Worm (Caenorhabditis elegans): Measurements from ENCODE around the gene F42G8.8.
"Not testable (repeated sequence)": the region's sequence is repeated elsewhere in the genome, so short reads cannot be mapped to it uniquely, and the experiment has no call there.

F42G8.8 gene

DNA sequence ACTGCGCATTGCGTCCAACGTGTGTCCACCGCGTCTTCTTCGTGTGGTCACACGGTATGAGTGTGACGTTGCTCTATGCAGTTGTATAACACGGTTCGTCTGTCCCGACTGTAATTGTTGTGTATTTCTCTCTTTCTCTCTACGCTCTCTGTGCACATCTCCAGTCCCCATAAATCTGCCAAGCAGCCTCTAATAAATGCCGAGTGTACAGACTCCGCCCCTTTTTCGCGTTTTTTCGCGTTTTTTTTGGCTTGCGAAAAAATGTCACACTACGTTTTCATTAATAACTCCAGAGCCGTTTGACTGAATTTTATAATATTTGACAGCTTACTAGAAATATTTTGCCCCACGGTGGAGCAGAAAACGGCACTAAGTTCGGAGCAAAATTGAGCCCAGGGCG is 3.5 kb downstream of the F42G8.8 start, which contains the start of gene erp-44.3:
erp-44.3 (plus strand) TSS at position 301 of the 400 bp plus-strand sequence.
- not testable (repeated sequence) for TF ChIP-seq egl-5 (tag; optimal IDR thresholded peaks at IDR 0.05); nhr-43 (tag; optimal IDR thresholded peaks at IDR 0.05; ENCODE audit: poor library complexity, severe bottlenecking); elt-2 (tag; optimal IDR thresholded peaks at IDR 0.05)

DNA sequence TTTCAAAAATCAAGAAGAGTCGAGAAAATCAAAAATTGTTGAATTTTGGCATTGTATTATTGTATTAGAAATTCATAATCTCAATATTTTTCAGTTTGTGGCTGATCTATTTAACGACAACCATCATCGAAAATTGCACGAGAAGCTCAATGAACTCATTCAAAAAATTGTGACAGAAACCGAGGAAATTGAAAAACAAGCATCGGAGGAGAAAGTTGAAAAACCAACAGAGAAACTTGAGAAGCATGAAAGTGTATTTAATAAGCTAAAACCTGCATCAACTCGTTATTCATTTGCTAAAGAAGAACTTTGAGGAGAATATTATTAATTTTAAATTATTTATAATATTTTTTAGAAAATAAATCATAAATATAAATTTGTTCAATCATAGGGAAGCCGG is 8.0 kb downstream of the F42G8.8 start, which contains the start of gene ceph-41:
ceph-41 (plus strand) TSS at position 301 of the 400 bp plus-strand sequence.
- TF ChIP-seq nhr-12 (tag; optimal IDR thresholded peaks at IDR 0.05) = no peak
- no peak for TF ChIP-seq nfya-1 (tag; optimal IDR thresholded peaks at IDR 0.05; ENCODE audit: insufficient read depth)
- TF ChIP-seq ceh-16 (tag; optimal IDR thresholded peaks at IDR 0.05) = no peak
- TF ChIP-seq nhr-28 (tag; optimal IDR thresholded peaks at IDR 0.05) = no peak
- no peak for TF ChIP-seq eor-1 (tag; optimal IDR thresholded peaks at IDR 0.05)
- TF ChIP-seq aly-2 (tag; optimal IDR thresholded peaks at IDR 0.05) = no peak
- no peak for TF ChIP-seq skn-1 (tag; optimal IDR thresholded peaks at IDR 0.05)
- no peak for TF ChIP-seq nhr-23 (tag; optimal IDR thresholded peaks at IDR 0.05)
- no peak for TF ChIP-seq lin-39 (tag; optimal IDR thresholded peaks at IDR 0.05)
- no peak for TF ChIP-seq mdl-1 (tag; optimal IDR thresholded peaks at IDR 0.05)
- no peak for TF ChIP-seq lsy-12 (tag; optimal IDR thresholded peaks at IDR 0.05)
- no peak for TF ChIP-seq unc-39 (tag; optimal IDR thresholded peaks at IDR 0.05)
- no peak for TF ChIP-seq snpc-4 (tag; optimal IDR thresholded peaks at IDR 0.05)
- TF ChIP-seq elt-3 (tag; optimal IDR thresholded peaks at IDR 0.05) = no peak

DNA sequence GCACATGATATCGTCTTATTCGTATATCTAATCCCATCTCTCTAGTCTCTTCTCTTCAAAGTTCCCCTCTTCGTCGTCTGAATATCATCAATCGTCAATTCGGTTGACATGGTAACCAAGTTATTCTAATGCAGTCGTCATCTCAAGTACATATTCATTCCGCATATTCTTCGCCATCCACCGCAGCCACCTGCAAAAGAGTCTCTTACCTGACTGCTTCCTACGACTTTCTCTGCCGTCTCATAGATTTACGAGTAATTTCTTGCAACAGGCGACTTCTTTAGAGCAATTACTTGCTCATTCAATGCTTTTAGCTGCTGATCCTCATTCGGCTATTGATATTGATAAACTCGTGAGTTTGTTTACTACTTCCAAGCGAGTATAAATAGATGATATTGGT is 8.5 kb downstream of the F42G8.8 start:
- TF ChIP-seq nhr-67 (tag; optimal IDR thresholded peaks at IDR 0.05) (no peak), jun-1 (tag; optimal IDR thresholded peaks at IDR 0.05) (no peak)

DNA sequence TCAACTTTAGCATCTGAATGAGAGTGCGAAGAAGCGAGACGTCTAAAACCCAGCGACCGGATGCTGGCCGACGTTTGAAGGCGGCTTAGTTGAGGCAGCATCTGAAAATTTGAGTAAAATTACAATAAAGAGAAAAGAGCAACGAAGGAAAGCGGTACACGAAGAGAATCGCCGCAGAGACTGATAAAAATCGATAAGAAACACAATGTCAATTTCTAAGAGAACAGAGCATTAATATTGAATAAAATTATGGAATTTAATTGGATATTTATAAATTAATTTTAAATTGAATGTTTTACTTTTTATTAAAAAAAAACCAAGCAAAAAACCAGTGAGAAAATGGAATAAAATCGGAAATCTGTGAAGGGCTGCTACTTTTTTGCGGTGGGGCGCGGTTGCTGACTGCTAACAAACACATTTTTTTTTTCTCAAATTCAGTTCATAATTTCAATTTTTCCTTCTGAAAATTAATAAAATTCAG is 11.3 kb downstream of the F42G8.8 start, which contains the start of the genes ndub-11 and moc-3:
ndub-11 (minus strand) TSS at position 101 of the 481 bp plus-strand sequence.
moc-3 (plus strand) TSS at position 431 of the 481 bp plus-strand sequence.
- peak; percentile 11 for TF ChIP-seq nfya-1 (tag; optimal IDR thresholded peaks at IDR 0.05; ENCODE audit: insufficient read depth)
- TF ChIP-seq snpc-4 (tag; optimal IDR thresholded peaks at IDR 0.05) = peak; percentile 12
- TF ChIP-seq pha-4 (tag; optimal IDR thresholded peaks at IDR 0.05) = no peak

DNA sequence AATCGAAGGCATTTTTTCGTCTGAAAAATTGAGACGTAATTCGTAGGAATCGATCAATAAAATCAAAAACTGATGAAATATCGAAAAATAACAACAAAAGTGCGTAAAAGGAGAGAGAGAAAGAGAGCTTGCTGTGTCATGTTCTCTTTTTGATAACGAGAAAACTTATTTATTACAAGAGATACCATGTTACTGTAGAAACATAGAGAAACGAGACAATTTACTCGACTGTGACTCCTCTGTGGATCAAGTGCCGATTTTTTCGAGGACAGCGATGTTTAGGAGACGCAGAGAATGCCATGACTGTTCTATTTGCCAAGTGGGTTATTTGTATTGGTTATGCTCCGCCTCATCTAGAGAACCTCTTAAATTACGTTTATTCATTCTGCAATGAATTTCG is 14.6 kb downstream of the F42G8.8 start, which contains the start of gene sph-1:
sph-1 (minus strand) TSS at position 23 of the 400 bp plus-strand sequence.
- TF ChIP-seq aly-2 (tag; optimal IDR thresholded peaks at IDR 0.05) = no peak
- no peak for TF ChIP-seq daf-12 (tag; optimal IDR thresholded peaks at IDR 0.05)
- no peak for TF ChIP-seq nhr-12 (tag; optimal IDR thresholded peaks at IDR 0.05)
- TF ChIP-seq tbx-2 (tag; optimal IDR thresholded peaks at IDR 0.05) = no peak
- no peak for TF ChIP-seq nhr-67 (tag; optimal IDR thresholded peaks at IDR 0.05)
- TF ChIP-seq lin-39 (tag; optimal IDR thresholded peaks at IDR 0.05) = no peak
- TF ChIP-seq elt-1 (tag; optimal IDR thresholded peaks at IDR 0.05) = no peak
- no peak for TF ChIP-seq hmg-11 (tag; optimal IDR thresholded peaks at IDR 0.05)
- TF ChIP-seq ceh-28 (tag; optimal IDR thresholded peaks at IDR 0.05) = peak; percentile 59
- TF ChIP-seq skn-1 (tag; optimal IDR thresholded peaks at IDR 0.05) = no peak
- TF ChIP-seq nhr-23 (tag; optimal IDR thresholded peaks at IDR 0.05) = peak; percentile 36
- TF ChIP-seq nhr-77 (tag; optimal IDR thresholded peaks at IDR 0.05) = no peak
- TF ChIP-seq nhr-237 (tag; optimal IDR thresholded peaks at IDR 0.05) = no peak
- TF ChIP-seq ceh-82 (tag; optimal IDR thresholded peaks at IDR 0.05) = no peak
- no peak for TF ChIP-seq ztf-11 (tag; optimal IDR thresholded peaks at IDR 0.05)
- TF ChIP-seq nhr-11 (tag; optimal IDR thresholded peaks at IDR 0.05) = no peak
- no peak for TF ChIP-seq nhr-25 (tag; optimal IDR thresholded peaks at IDR 0.05)
- TF ChIP-seq ceh-9 (tag; optimal IDR thresholded peaks at IDR 0.05) = no peak
- TF ChIP-seq elt-3 (tag; optimal IDR thresholded peaks at IDR 0.05) = no peak
- no peak for TF ChIP-seq ztf-4 (tag; optimal IDR thresholded peaks at IDR 0.05)
- TF ChIP-seq nhr-43 (tag; optimal IDR thresholded peaks at IDR 0.05; ENCODE audit: poor library complexity, severe bottlenecking) = peak; percentile 47
- TF ChIP-seq fkh-2 (tag; optimal IDR thresholded peaks at IDR 0.05) = no peak
- no peak for TF ChIP-seq sea-2 (GFP tag; optimal IDR thresholded peaks at IDR 0.05)
- TF ChIP-seq unc-62 (GFP tag; optimal IDR thresholded peaks at IDR 0.05) = no peak
- no peak for TF ChIP-seq fos-1 (tag; optimal IDR thresholded peaks at IDR 0.05)
- TF ChIP-seq ceh-16 (tag; optimal IDR thresholded peaks at IDR 0.05) = no peak
- no peak for TF ChIP-seq lin-15B (tag; optimal IDR thresholded peaks at IDR 0.05)
- peak; percentile 25 for TF ChIP-seq nfya-1 (tag; optimal IDR thresholded peaks at IDR 0.05; ENCODE audit: insufficient read depth)
- no peak for TF ChIP-seq R02D3.7 (tag; optimal IDR thresholded peaks at IDR 0.05)
- TF ChIP-seq fkh-10 (GFP tag; optimal IDR thresholded peaks at IDR 0.05) = no peak
- no peak for TF ChIP-seq snpc-4 (tag; optimal IDR thresholded peaks at IDR 0.05)
- TF ChIP-seq unc-39 (tag; optimal IDR thresholded peaks at IDR 0.05) = no peak
- TF ChIP-seq ZK546.5 (tag; optimal IDR thresholded peaks at IDR 0.05) = no peak
- no peak for TF ChIP-seq nhr-76 (tag; optimal IDR thresholded peaks at IDR 0.05)
- TF ChIP-seq lsy-12 (tag; optimal IDR thresholded peaks at IDR 0.05) = no peak
- no peak for TF ChIP-seq zag-1 (tag; optimal IDR thresholded peaks at IDR 0.05)
- peak; percentile 94 for TF ChIP-seq pha-4 (tag; optimal IDR thresholded peaks at IDR 0.05)
- peak; percentile 73 for TF ChIP-seq elt-2 (tag; optimal IDR thresholded peaks at IDR 0.05)
- TF ChIP-seq jun-1 (tag; optimal IDR thresholded peaks at IDR 0.05) = peak; percentile 21

Measured in whole organism, L3 larva.